Worm (Caenorhabditis elegans) whole organism, late embryonic: ENCODE measurements around the gene B0336.7.

ENCODE experiments used
- C38D4.7 ChIP-seq: fragments of 200-800 bp; sonication (Bioruptor generic); optimal IDR thresholded peaks from 2 replicates; lab custom pipeline; 2018; ENCODE audit warnings: mild to moderate bottlenecking, missing genetic modification characterization, moderate library complexity, missing compliant biosample characterization
- K02D7.2 ChIP-seq: sonication (generic microtip); optimal IDR thresholded peaks from 2 replicates; lab custom pipeline; 2017; ENCODE audit warnings: mild to moderate bottlenecking, missing genetic modification characterization, missing compliant biosample characterization
- Y22D7AL.16 ChIP-seq: sonication (generic microtip); optimal IDR thresholded peaks from 2 replicates; lab custom pipeline; 2016; ENCODE audit warnings: missing genetic modification characterization, missing compliant biosample characterization
- ahr-1 ChIP-seq: sonication (generic microtip); optimal IDR thresholded peaks from 2 replicates; lab custom pipeline; 2016; ENCODE audit warnings: missing genetic modification characterization, missing compliant biosample characterization
- ama-1 ChIP-seq: fragments of 150-350 bp; optimal IDR thresholded peaks from 2 replicates; lab custom pipeline; 2014
- ceh-18 ChIP-seq: sonication (generic microtip); optimal IDR thresholded peaks from 2 replicates; lab custom pipeline; 2016; ENCODE audit warnings: missing genetic modification characterization, missing compliant biosample characterization
- ceh-24 ChIP-seq: sonication (generic microtip); optimal IDR thresholded peaks from 2 replicates; lab custom pipeline; 2016; ENCODE audit warnings: mild to moderate bottlenecking, missing genetic modification characterization, missing compliant biosample characterization
- ceh-30 ChIP-seq: fragments of 150-350 bp; optimal IDR thresholded peaks from 2 replicates; lab custom pipeline; 2014; ENCODE audit warnings: missing biosample characterization, missing genetic modification characterization
- ceh-31 ChIP-seq: sonication (generic microtip); optimal IDR thresholded peaks from 2 replicates; lab custom pipeline; 2016; ENCODE audit warnings: missing genetic modification characterization, missing compliant biosample characterization
- ceh-34 ChIP-seq: sonication (generic microtip); optimal IDR thresholded peaks from 2 replicates; lab custom pipeline; 2016; ENCODE audit warnings: mild to moderate bottlenecking, missing genetic modification characterization, missing compliant biosample characterization
- ceh-6 ChIP-seq: fragments of 200-800 bp; sonication (Bioruptor generic); optimal IDR thresholded peaks from 2 replicates; lab custom pipeline; 2018; ENCODE audit warnings: mild to moderate bottlenecking, missing genetic modification characterization, missing compliant biosample characterization
- dmd-4 ChIP-seq: sonication (generic microtip); optimal IDR thresholded peaks from 2 replicates; lab custom pipeline; 2016; ENCODE audit warnings: borderline replicate concordance, missing genetic modification characterization, missing compliant biosample characterization
- dve-1 ChIP-seq: sonication (generic microtip); optimal IDR thresholded peaks from 2 replicates; lab custom pipeline; 2017; ENCODE audit warnings: antibody characterized with exemption, mild to moderate bottlenecking, missing genetic modification characterization, missing compliant biosample characterization
- elt-2 ChIP-seq: sonication (generic microtip); optimal IDR thresholded peaks from 2 replicates; lab custom pipeline; 2016; ENCODE audit warnings: missing genetic modification reagents, missing genetic modification characterization, missing compliant biosample characterization
- elt-4 ChIP-seq: sonication (generic microtip); optimal IDR thresholded peaks from 2 replicates; lab custom pipeline; 2016; ENCODE audit warnings: missing genetic modification characterization, missing compliant biosample characterization
- ets-4 ChIP-seq: sonication (generic microtip); optimal IDR thresholded peaks from 2 replicates; lab custom pipeline; 2016; ENCODE audit warnings: missing genetic modification characterization, missing compliant biosample characterization
- eyg-1 ChIP-seq: sonication (generic microtip); optimal IDR thresholded peaks from 2 replicates; lab custom pipeline; 2016; ENCODE audit warnings: missing genotype, missing genetic modification characterization, missing compliant biosample characterization
- gmeb-2 ChIP-seq: sonication (generic microtip); optimal IDR thresholded peaks from 2 replicates; lab custom pipeline; 2016; ENCODE audit warnings: missing genetic modification characterization, inconsistent platforms, missing compliant biosample characterization
- hlh-13 ChIP-seq: fragments of 200-800 bp; sonication (Bioruptor generic); optimal IDR thresholded peaks from 2 replicates; lab custom pipeline; 2018; ENCODE audit warnings: mild to moderate bottlenecking, missing genetic modification characterization, missing compliant biosample characterization
- hlh-15 ChIP-seq: sonication (generic microtip); optimal IDR thresholded peaks from 2 replicates; lab custom pipeline; 2016; ENCODE audit warnings: missing genetic modification characterization, missing compliant biosample characterization
- hlh-30 ChIP-seq: sonication (generic microtip); optimal IDR thresholded peaks from 2 replicates; lab custom pipeline; 2017; ENCODE audit warnings: antibody characterized with exemption, missing genetic modification characterization, missing compliant biosample characterization; ENCODE audit not compliant: insufficient read depth
- lim-6 ChIP-seq: sonication (generic microtip); optimal IDR thresholded peaks from 2 replicates; lab custom pipeline; 2016; ENCODE audit warnings: missing genetic modification characterization, missing compliant biosample characterization
- lin-11 ChIP-seq: fragments of 200-800 bp; sonication (Bioruptor generic); optimal IDR thresholded peaks from 2 replicates; lab custom pipeline; 2018; ENCODE audit warnings: mild to moderate bottlenecking, missing genetic modification characterization, missing compliant biosample characterization
- madf-2 ChIP-seq: sonication (generic microtip); optimal IDR thresholded peaks from 2 replicates; lab custom pipeline; 2017; ENCODE audit warnings: missing genetic modification characterization, missing compliant biosample characterization
- mec-3 ChIP-seq: sonication (generic microtip); optimal IDR thresholded peaks from 2 replicates; lab custom pipeline; 2016; ENCODE audit warnings: borderline replicate concordance, missing genetic modification characterization, missing compliant biosample characterization
- nfya-1 ChIP-seq: sonication (generic microtip); optimal IDR thresholded peaks from 2 replicates; lab custom pipeline; 2017; ENCODE audit warnings: missing genetic modification characterization, mild to moderate bottlenecking, missing compliant biosample characterization, antibody characterized with exemption, moderate library complexity
- npax-4 ChIP-seq: sonication (generic microtip); optimal IDR thresholded peaks from 2 replicates; lab custom pipeline; 2016; ENCODE audit warnings: missing genetic modification characterization, missing compliant biosample characterization
- odd-2 ChIP-seq: sonication (generic microtip); optimal IDR thresholded peaks from 2 replicates; lab custom pipeline; 2017; ENCODE audit warnings: antibody characterized with exemption, mild to moderate bottlenecking, missing genetic modification characterization, missing compliant biosample characterization
- pag-3 ChIP-seq: sonication (generic microtip); optimal IDR thresholded peaks from 2 replicates; lab custom pipeline; 2016; ENCODE audit warnings: missing compliant biosample characterization, missing genetic modification characterization, borderline replicate concordance
- pax-1 ChIP-seq: fragments of 150-350 bp; optimal IDR thresholded peaks from 2 replicates; lab custom pipeline; 2014; ENCODE audit warnings: missing biosample characterization, missing genetic modification characterization
- pha-2 ChIP-seq: sonication (generic microtip); optimal IDR thresholded peaks from 2 replicates; lab custom pipeline; 2017; ENCODE audit warnings: mild to moderate bottlenecking, missing genetic modification characterization, missing compliant biosample characterization
- pha-4 ChIP-seq: fragments of 150-350 bp; optimal IDR thresholded peaks from 2 replicates; lab custom pipeline; 2018; ENCODE audit warnings: missing biosample characterization, missing genetic modification reagents, missing genetic modification characterization
- pros-1 ChIP-seq: fragments of 150-350 bp; optimal IDR thresholded peaks from 2 replicates; lab custom pipeline; 2014; ENCODE audit warnings: missing biosample characterization, missing genetic modification reagents, missing genetic modification characterization
- ref-2 ChIP-seq: sonication (generic microtip); optimal IDR thresholded peaks from 2 replicates; lab custom pipeline; 2016; ENCODE audit warnings: missing genetic modification characterization, missing compliant biosample characterization
- sdc-2 ChIP-seq: sonication (generic microtip); optimal IDR thresholded peaks from 2 replicates; lab custom pipeline; 2016; ENCODE audit warnings: missing genotype, missing genetic modification characterization, missing compliant biosample characterization
- sox-2 ChIP-seq: fragments of 200-800 bp; sonication (Bioruptor generic); IDR thresholded peaks from 2 replicates; pipeline ENCODE4 v1.3.6; 2022; ENCODE audit warnings: missing genetic modification reagents, missing genetic modification characterization, missing compliant biosample characterization
- syd-9 ChIP-seq: sonication (generic microtip); optimal IDR thresholded peaks from 2 replicates; lab custom pipeline; 2016; ENCODE audit warnings: mild to moderate bottlenecking, missing genetic modification characterization, moderate library complexity, missing compliant biosample characterization
- tbx-2 ChIP-seq: sonication (generic microtip); optimal IDR thresholded peaks from 2 replicates; lab custom pipeline; 2016; ENCODE audit warnings: missing genetic modification characterization, missing compliant biosample characterization
- ttx-3 ChIP-seq: sonication (generic microtip); optimal IDR thresholded peaks from 2 replicates; lab custom pipeline; 2016; ENCODE audit warnings: missing genetic modification reagents, missing genetic modification characterization, missing compliant biosample characterization
- unc-42 ChIP-seq: sonication (generic microtip); optimal IDR thresholded peaks from 2 replicates; lab custom pipeline; 2016; ENCODE audit warnings: missing genotype, missing genetic modification characterization, missing compliant biosample characterization
- zip-5 ChIP-seq: sonication (generic microtip); optimal IDR thresholded peaks from 2 replicates; lab custom pipeline; 2016; ENCODE audit warnings: missing genetic modification characterization, missing compliant biosample characterization

B0336.7 gene

DNA sequence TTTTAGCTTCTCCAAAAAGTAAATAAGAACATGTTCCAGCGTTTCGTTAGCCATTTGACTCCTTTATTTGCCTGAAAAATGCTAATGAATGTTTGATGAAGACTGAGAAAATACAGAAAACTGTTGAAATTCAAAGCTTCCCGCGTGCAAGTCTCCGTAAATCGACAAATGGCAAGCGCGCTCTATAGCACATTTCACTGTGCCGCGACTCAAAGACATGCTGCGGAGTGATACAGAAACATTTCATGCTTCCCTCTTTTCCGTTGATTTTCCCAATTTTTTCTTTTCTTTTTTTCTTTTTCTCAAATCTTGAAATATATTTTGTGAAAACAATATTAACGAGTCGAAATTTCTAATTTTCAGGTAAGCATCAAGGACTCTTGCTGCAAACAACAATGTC is 18.2 kb downstream of the B0336.7 start, which contains the start of the genes ska-3 and rps-12 (continued):
- TF ChIP-seq lim-6 (tag; lab: Kevin White, UChicago): no peak
- peak; percentile 64 for TF ChIP-seq ceh-30 (tag; lab: Kevin White, UChicago)
- TF ChIP-seq ceh-6 (GFP tag; lab: Kevin White, UChicago): no peak
- no peak for TF ChIP-seq ama-1 (lab: Kevin White, UChicago)
- TF ChIP-seq ceh-24 (tag; lab: Kevin White, UChicago): no peak
- TF ChIP-seq elt-2 (tag; lab: Kevin White, UChicago): peak; percentile 69
- no peak for TF ChIP-seq pha-4 (tag; lab: Kevin White, UChicago)
- peak; percentile 89 for TF ChIP-seq ceh-34
- TF ChIP-seq ref-2 (tag; lab: Kevin White, UChicago): peak; percentile 90
- peak; percentile 95 for TF ChIP-seq ets-4
- no peak for TF ChIP-seq mec-3 (tag; lab: Kevin White, UChicago)
- no peak for TF ChIP-seq ahr-1 (tag; lab: Kevin White, UChicago)
- peak; percentile 67 for TF ChIP-seq dmd-4 (tag; lab: Kevin White, UChicago)
- TF ChIP-seq tbx-2 (tag; lab: Kevin White, UChicago): peak; percentile 94
- peak; percentile 96 for TF ChIP-seq nfya-1 (tag; lab: Kevin White, UChicago)
- TF ChIP-seq elt-4: no peak
- no peak for TF ChIP-seq hlh-15 (tag; lab: Kevin White, UChicago)
- TF ChIP-seq pag-3 (tag; lab: Kevin White, UChicago): no peak
- TF ChIP-seq Y22D7AL.16: no peak
- no peak for TF ChIP-seq eyg-1 (tag; lab: Kevin White, UChicago)
- TF ChIP-seq sdc-2: peak; percentile 28
- no peak for TF ChIP-seq npax-4 (tag; lab: Kevin White, UChicago)
- TF ChIP-seq zip-5 (tag; lab: Kevin White, UChicago): no peak
- peak; percentile 24; the same call in 1 of the 2 replicates for TF ChIP-seq sox-2 (GFP tag; lab: Robert Waterston, UW)
- TF ChIP-seq pros-1 (tag; lab: Kevin White, UChicago): peak; percentile 74
- no peak for TF ChIP-seq lin-11
- TF ChIP-seq syd-9 (tag; lab: Kevin White, UChicago): peak; percentile 48
- no peak for TF ChIP-seq hlh-13 (GFP tag; lab: Kevin White, UChicago)
- peak; percentile 87 for TF ChIP-seq unc-42 (tag; lab: Kevin White, UChicago)
- peak; percentile 94 for TF ChIP-seq ceh-18
- TF ChIP-seq K02D7.2: no peak
- peak; percentile 6 for TF ChIP-seq ttx-3 (tag; lab: Kevin White, UChicago)
- peak; percentile 56 for TF ChIP-seq madf-2 (tag; lab: Kevin White, UChicago)
- TF ChIP-seq gmeb-2 (tag; lab: Kevin White, UChicago): no peak
- TF ChIP-seq odd-2 (tag; lab: Kevin White, UChicago): no peak
- TF ChIP-seq C38D4.7 (GFP tag; lab: Kevin White, UChicago): no peak
- TF ChIP-seq, all 69 proteins: peak for 37

DNA sequence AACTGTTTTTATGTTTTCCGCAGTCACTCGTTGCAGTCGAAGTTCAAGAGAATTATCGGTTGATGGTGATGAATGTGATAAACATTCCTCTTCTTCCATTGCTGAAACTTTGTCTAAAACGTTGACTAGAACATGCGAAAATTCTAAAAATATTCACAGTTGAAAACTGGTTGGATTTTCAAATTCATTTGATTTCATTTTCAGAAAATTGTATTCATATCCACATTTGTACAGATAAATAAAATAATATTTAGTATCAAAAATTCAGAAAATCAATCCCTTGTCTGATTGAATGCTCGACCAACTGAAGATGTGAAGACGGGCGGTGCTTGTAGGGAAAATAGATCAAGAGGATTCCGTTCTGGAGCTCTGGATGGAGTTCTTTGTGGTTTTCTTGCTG is 19.4 kb downstream of the B0336.7 start, which contains the start of gene F54E7.9:
F54E7.9 (minus strand) TSS at position 101 of the 400 bp plus-strand sequence.
- TF ChIP-seq ceh-31: no peak
- no peak for TF ChIP-seq zip-5 (tag; lab: Kevin White, UChicago)
- TF ChIP-seq hlh-15 (tag; lab: Kevin White, UChicago): no peak
- TF ChIP-seq Y22D7AL.16: no peak
- no peak for TF ChIP-seq sdc-2
- TF ChIP-seq dve-1: no peak

DNA sequence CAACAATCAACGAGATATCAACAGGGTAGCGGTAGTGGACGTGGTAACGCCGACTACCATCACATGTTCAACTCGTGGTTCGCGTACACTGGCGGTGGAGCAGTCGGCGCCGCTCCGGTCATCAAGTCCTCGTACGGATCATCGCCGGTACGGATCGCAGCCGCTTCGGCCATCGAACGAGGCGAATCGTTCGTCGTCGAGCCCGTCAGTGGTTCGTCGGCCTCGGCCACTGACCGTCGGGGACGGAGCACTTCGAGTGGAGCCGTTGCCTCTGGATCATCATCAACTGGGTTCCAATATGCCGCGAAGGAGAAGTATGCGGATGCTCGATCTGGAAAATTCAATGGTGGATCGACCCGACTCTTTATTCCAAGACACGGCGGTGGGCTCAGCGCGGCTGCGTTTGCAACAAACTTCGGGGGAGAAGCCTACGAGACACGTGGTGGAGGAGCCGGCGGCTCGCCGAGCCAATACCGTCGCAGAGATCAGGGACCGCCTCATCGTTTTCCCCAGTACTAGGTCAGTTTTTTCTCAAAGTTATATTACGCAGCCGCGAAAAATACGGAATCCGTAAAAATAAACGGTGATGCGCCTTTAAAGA is 21.7 kb downstream of the B0336.7 start:
- TF ChIP-seq pha-2 (tag; lab: Kevin White, UChicago): no peak
- TF ChIP-seq Y22D7AL.16: no peak
- no peak for TF ChIP-seq elt-4
- TF ChIP-seq hlh-30 (tag; lab: Kevin White, UChicago): no peak
- no peak for TF ChIP-seq C38D4.7 (GFP tag; lab: Kevin White, UChicago)
- no peak for TF ChIP-seq sox-2 (GFP tag; lab: Robert Waterston, UW)
- no peak for TF ChIP-seq pax-1 (tag; lab: Kevin White, UChicago)
- TF ChIP-seq mec-3 (tag; lab: Kevin White, UChicago): peak; percentile 49
